Fruit fly (Drosophila melanogaster) whole organism, embryonic: Measurements from ENCODE around the gene Cngl.

ENCODE experiments used
- CG10565 ChIP-seq: fragments of 200-800 bp; sonication (Bioruptor generic); optimal IDR thresholded peaks from 3 replicates; lab custom pipeline; 2016; ENCODE audit warnings: missing biosample characterization, mild to moderate bottlenecking, missing genetic modification characterization
- CG11560 ChIP-seq: fragments of 200-800 bp; sonication (Bioruptor generic); IDR thresholded peaks from 3 replicates; pipeline ENCODE4 v1.3.6; 2022; ENCODE audit warnings: missing biosample characterization, missing genetic modification characterization
- CG11696 ChIP-seq: fragments of 200-800 bp; sonication (Bioruptor generic); IDR thresholded peaks from 2 replicates; pipeline ENCODE4 v1.3.6; 2022; ENCODE audit warnings: missing biosample characterization, missing genetic modification characterization
- CG12299 ChIP-seq: fragments of 200-800 bp; sonication (Bioruptor generic); optimal IDR thresholded peaks from 2 replicates; lab custom pipeline; 2018; ENCODE audit warnings: missing biosample characterization, mild to moderate bottlenecking, missing genetic modification characterization
- CG1233 ChIP-seq: fragments of 200-800 bp; sonication (Bioruptor generic); optimal IDR thresholded peaks from 4 replicates; lab custom pipeline; 2018; ENCODE audit warnings: missing biosample characterization, mild to moderate bottlenecking, missing genetic modification characterization
- CG12659 ChIP-seq: fragments of 200-800 bp; sonication (Bioruptor generic); optimal IDR thresholded peaks from 3 replicates; lab custom pipeline; 2017; ENCODE audit warnings: mild to moderate bottlenecking, missing biosample characterization, missing genetic modification reagents, missing genetic modification characterization
- CG14710 ChIP-seq: fragments of 200-800 bp; sonication (Bioruptor generic); optimal IDR thresholded peaks from 3 replicates; lab custom pipeline; 2019; ENCODE audit warnings: missing biosample characterization, mild to moderate bottlenecking, missing genetic modification characterization, moderate library complexity
- CG1529 ChIP-seq: fragments of 200-800 bp; sonication (Bioruptor generic); optimal IDR thresholded peaks from 3 replicates; lab custom pipeline; 2018; ENCODE audit warnings: missing biosample characterization, missing genetic modification characterization
- CG1603 ChIP-seq: fragments of 200-800 bp; sonication (Bioruptor generic); optimal IDR thresholded peaks from 2 replicates; lab custom pipeline; 2019; ENCODE audit warnings: missing biosample characterization, mild to moderate bottlenecking, missing genetic modification characterization, moderate library complexity
- CG16815 ChIP-seq: fragments of 200-800 bp; sonication (Bioruptor generic); optimal IDR thresholded peaks from 3 replicates; lab custom pipeline; 2017; ENCODE audit warnings: missing biosample characterization, mild to moderate bottlenecking, missing genetic modification characterization
- CG17186 ChIP-seq: fragments of 200-800 bp; sonication (Bioruptor generic); optimal IDR thresholded peaks from 3 replicates; lab custom pipeline; 2017; ENCODE audit warnings: missing biosample characterization, missing genetic modification reagents, missing genetic modification characterization
- CG1792 ChIP-seq: fragments of 200-800 bp; sonication (Bioruptor generic); optimal IDR thresholded peaks from 2 replicates; lab custom pipeline; 2016; ENCODE audit warnings: missing biosample characterization, missing genetic modification characterization
- CG18599 ChIP-seq: fragments of 200-800 bp; sonication (Bioruptor generic); optimal IDR thresholded peaks from 3 replicates; lab custom pipeline; 2017; ENCODE audit warnings: missing biosample characterization, missing genetic modification characterization, mild to moderate bottlenecking, moderate library complexity, missing genetic modification reagents
- CG2129 ChIP-seq: fragments of 200-800 bp; sonication (Bioruptor generic); IDR thresholded peaks from 2 replicates; pipeline ENCODE4 v1.3.6; 2022; ENCODE audit warnings: missing biosample characterization, missing genetic modification characterization; ENCODE audit not compliant: partially characterized antibody
- CG30403 ChIP-seq: fragments of 200-800 bp; sonication (Bioruptor generic); optimal IDR thresholded peaks from 3 replicates; lab custom pipeline; 2016; ENCODE audit warnings: missing biosample characterization, missing genetic modification characterization
- CG31441 ChIP-seq: fragments of 200-800 bp; sonication (Bioruptor generic); IDR thresholded peaks from 2 replicates; pipeline ENCODE4 v1.3.6; 2022; ENCODE audit warnings: missing biosample characterization, missing genetic modification characterization
- CG34224 ChIP-seq: fragments of 200-800 bp; sonication (Bioruptor generic); IDR thresholded peaks from 3 replicates; pipeline ENCODE4 v1.3.6; 2022; ENCODE audit warnings: missing biosample characterization, missing genetic modification characterization; ENCODE audit not compliant: partially characterized antibody
- CG6272 ChIP-seq: fragments of 200-800 bp; sonication (Bioruptor generic); IDR thresholded peaks from 2 replicates; pipeline ENCODE4 v1.3.6; 2022; ENCODE audit warnings: missing biosample characterization, missing genetic modification characterization
- CG6854 ChIP-seq: fragments of 200-800 bp; sonication (Bioruptor generic); optimal IDR thresholded peaks from 3 replicates; lab custom pipeline; 2017; ENCODE audit warnings: missing biosample characterization, mild to moderate bottlenecking, missing genetic modification characterization
- CG7786 ChIP-seq: fragments of 200-800 bp; sonication (Bioruptor generic); optimal IDR thresholded peaks from 2 replicates; lab custom pipeline; 2016; ENCODE audit warnings: missing biosample characterization, missing genetic modification characterization
- CoRest ChIP-seq: fragments of 200-800 bp; sonication (Bioruptor generic); optimal IDR thresholded peaks from 3 replicates; lab custom pipeline; 2018; ENCODE audit warnings: missing biosample characterization, mild to moderate bottlenecking, missing genetic modification characterization, moderate library complexity
- Drgx ChIP-seq: fragments of 200-800 bp; sonication (Bioruptor generic); IDR thresholded peaks from 2 replicates; pipeline ENCODE4 v1.3.6; 2022; ENCODE audit warnings: missing biosample characterization, missing genetic modification characterization
- Fer3 ChIP-seq: fragments of 200-800 bp; sonication (Bioruptor generic); optimal IDR thresholded peaks from 2 replicates; lab custom pipeline; 2018; ENCODE audit warnings: missing biosample characterization, mild to moderate bottlenecking, missing genetic modification characterization, moderate library complexity
- HHEX ChIP-seq: fragments of 200-800 bp; sonication (Bioruptor generic); optimal IDR thresholded peaks from 3 replicates; lab custom pipeline; 2017; ENCODE audit warnings: missing biosample characterization, mild to moderate bottlenecking, missing genetic modification characterization, missing genetic modification reagents
- HLH3B ChIP-seq: fragments of 200-800 bp; sonication (Bioruptor generic); IDR thresholded peaks from 2 replicates; pipeline ENCODE4 v1.3.6; 2022; ENCODE audit warnings: missing biosample characterization, missing genetic modification characterization
- HLH54F ChIP-seq: fragments of 200-800 bp; sonication (Bioruptor generic); optimal IDR thresholded peaks from 3 replicates; lab custom pipeline; 2016; ENCODE audit warnings: missing biosample characterization, missing genetic modification characterization
- Hr51 ChIP-seq, 2 experiments: fragments of 200-800 bp; sonication (Bioruptor generic); optimal IDR thresholded peaks; 2 replicates in 1 of 2; 3 replicates in 1 of 2; lab custom pipeline; 2016 to 2018; ENCODE audit warnings: missing biosample characterization in 2 of 2, missing genetic modification characterization in 2 of 2, mild to moderate bottlenecking in 1 of 2, moderate library complexity in 1 of 2
- Lpt ChIP-seq: fragments of >200 bp; optimal IDR thresholded peaks from 2 replicates; lab custom pipeline; 2018; ENCODE audit warnings: missing biosample characterization, missing genetic modification characterization
- Sry-δ ChIP-seq: fragments of 200-800 bp; sonication (Bioruptor generic); optimal IDR thresholded peaks from 2 replicates; lab custom pipeline; 2016; ENCODE audit warnings: missing biosample characterization, missing genetic modification characterization
- Xrp1 ChIP-seq: fragments of 200-800 bp; sonication (Bioruptor generic); IDR thresholded peaks from 2 replicates; pipeline ENCODE4 v1.3.6; 2022; ENCODE audit warnings: missing biosample characterization, missing genetic modification characterization
- al ChIP-seq: fragments of 200-800 bp; sonication (Bioruptor generic); IDR thresholded peaks from 2 replicates; pipeline ENCODE4 v1.3.6; 2022; ENCODE audit warnings: missing biosample characterization, missing genetic modification characterization
- aop ChIP-seq: fragments of 200-800 bp; sonication (Bioruptor generic); IDR thresholded peaks from 2 replicates; pipeline ENCODE4 v1.3.6; 2022; ENCODE audit warnings: missing biosample characterization, missing genetic modification characterization
- ara ChIP-seq: fragments of 200-800 bp; sonication (Bioruptor generic); IDR thresholded peaks from 2 replicates; pipeline ENCODE4 v1.3.6; 2022; ENCODE audit warnings: missing biosample characterization, missing genetic modification characterization
- br ChIP-seq: fragments of >200 bp; optimal IDR thresholded peaks from 2 replicates; lab custom pipeline; 2017
- caup ChIP-seq: fragments of 200-800 bp; sonication (Bioruptor generic); optimal IDR thresholded peaks from 3 replicates; lab custom pipeline; 2017; ENCODE audit warnings: missing biosample characterization, mild to moderate bottlenecking, missing genetic modification characterization, moderate library complexity; ENCODE audit not compliant: severe bottlenecking
- crc ChIP-seq: fragments of 200-800 bp; sonication (Bioruptor generic); optimal IDR thresholded peaks from 2 replicates; lab custom pipeline; 2016; ENCODE audit warnings: missing biosample characterization, missing genetic modification characterization
- dan ChIP-seq: fragments of 200-800 bp; sonication (Bioruptor generic); IDR thresholded peaks from 2 replicates; pipeline ENCODE4 v1.3.6; 2022; ENCODE audit warnings: missing biosample characterization, missing genetic modification characterization
- danr ChIP-seq: fragments of 200-800 bp; sonication (Bioruptor generic); IDR thresholded peaks from 2 replicates; pipeline ENCODE4 v1.3.6; 2022; ENCODE audit warnings: missing biosample characterization, missing genetic modification characterization
- dati ChIP-seq: fragments of 200-800 bp; sonication (Bioruptor generic); IDR thresholded peaks from 2 replicates; pipeline ENCODE4 v1.3.6; 2022; ENCODE audit warnings: missing biosample characterization, missing genetic modification characterization
- fd3F ChIP-seq: fragments of 200-800 bp; sonication (Bioruptor generic); optimal IDR thresholded peaks from 2 replicates; lab custom pipeline; 2018; ENCODE audit warnings: missing biosample characterization, mild to moderate bottlenecking, missing genetic modification characterization, moderate library complexity
- gce ChIP-seq: fragments of 200-800 bp; sonication (Bioruptor generic); IDR thresholded peaks from 3 replicates; pipeline ENCODE4 v1.3.6; 2022; ENCODE audit warnings: missing biosample characterization, missing genetic modification characterization
- inv ChIP-seq: fragments of 200-800 bp; sonication (Bioruptor generic); IDR thresholded peaks from 2 replicates; pipeline ENCODE4 v1.3.6; 2022; ENCODE audit warnings: missing biosample characterization, missing genetic modification characterization; ENCODE audit not compliant: partially characterized antibody
- jigr1 ChIP-seq: fragments of 200-800 bp; sonication (Bioruptor generic); IDR thresholded peaks from 3 replicates; pipeline ENCODE4 v1.3.6; 2022; ENCODE audit warnings: missing biosample characterization, missing genetic modification characterization
- kay ChIP-seq: fragments of 200-800 bp; sonication (Bioruptor generic); optimal IDR thresholded peaks from 2 replicates; lab custom pipeline; 2016; ENCODE audit warnings: missing biosample characterization, missing genetic modification characterization
- knrl ChIP-seq: fragments of 200-800 bp; sonication (Bioruptor generic); IDR thresholded peaks from 3 replicates; pipeline ENCODE4 v1.3.6; 2022; ENCODE audit warnings: missing biosample characterization, missing genetic modification characterization; ENCODE audit not compliant: partially characterized antibody
- lab ChIP-seq: fragments of 200-800 bp; sonication (Bioruptor generic); optimal IDR thresholded peaks from 3 replicates; lab custom pipeline; 2017; ENCODE audit warnings: missing biosample characterization, missing genetic modification characterization, mild to moderate bottlenecking, moderate library complexity, missing genetic modification reagents
- mirr ChIP-seq: fragments of 200-800 bp; sonication (Bioruptor generic); optimal IDR thresholded peaks from 3 replicates; lab custom pipeline; 2018; ENCODE audit warnings: missing biosample characterization, mild to moderate bottlenecking, missing genetic modification characterization
- oc ChIP-seq: fragments of 200-800 bp; sonication (Bioruptor generic); optimal IDR thresholded peaks from 2 replicates; lab custom pipeline; 2018; ENCODE audit warnings: missing biosample characterization, mild to moderate bottlenecking, missing genetic modification characterization, moderate library complexity
- tio ChIP-seq: fragments of 200-800 bp; sonication (Bioruptor generic); optimal IDR thresholded peaks from 2 replicates; lab custom pipeline; 2017; ENCODE audit warnings: missing biosample characterization, missing genetic modification characterization, inconsistent platforms
- tna ChIP-seq: fragments of 200-800 bp; sonication (Bioruptor generic); IDR thresholded peaks from 2 replicates; pipeline ENCODE4 v1.3.6; 2022; ENCODE audit warnings: missing biosample characterization, missing genetic modification characterization; ENCODE audit not compliant: partially characterized antibody
- trh ChIP-seq: fragments of 200-800 bp; sonication (Bioruptor generic); optimal IDR thresholded peaks from 2 replicates; lab custom pipeline; 2016; ENCODE audit warnings: missing biosample characterization, missing genetic modification characterization
- zfh1 ChIP-seq: fragments of 200-800 bp; sonication (Bioruptor generic); IDR thresholded peaks from 3 replicates; pipeline ENCODE4 v1.3.6; 2022; ENCODE audit warnings: missing biosample characterization, missing genetic modification characterization

Gene Cngl

DNA sequence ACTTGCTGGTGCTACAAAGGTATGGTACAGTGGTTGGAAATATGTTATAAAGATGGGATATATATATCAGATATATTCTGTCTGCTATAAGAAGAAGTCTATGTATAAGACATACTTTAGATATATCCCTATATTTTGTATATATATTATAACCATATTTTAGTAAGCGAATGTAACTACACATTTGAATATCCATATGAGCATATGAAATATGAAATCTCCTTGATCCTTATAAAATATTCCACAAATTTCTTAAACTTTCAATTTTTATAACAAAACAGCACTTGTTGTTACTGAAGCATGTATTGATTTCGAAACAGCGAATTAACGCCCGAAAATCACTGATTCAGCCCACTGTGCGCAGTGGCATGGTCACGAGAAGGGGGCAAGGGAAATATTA lies 76.6 kb downstream of the Cngl start (continued):
- no peak for TF ChIP-seq CG11560
- no peak for TF ChIP-seq fd3F (GFP tag; lab: Kevin White, UChicago)
- TF ChIP-seq CG1529 (GFP tag; lab: Kevin White, UChicago), result no peak
- TF ChIP-seq Drgx (GFP tag; lab: Robert Waterston, UW), result no peak
- no peak for TF ChIP-seq CG12299 (tag; lab: Kevin White, UChicago)
- TF ChIP-seq CG18599 (GFP tag; lab: Kevin White, UChicago), result peak; percentile 24
- TF ChIP-seq Lpt (GFP tag; lab: Kevin White, UChicago), result no peak
- TF ChIP-seq al (GFP tag; lab: Robert Waterston, UW), result no peak
- TF ChIP-seq HLH54F (GFP tag; lab: Kevin White, UChicago), result no peak
- peak; percentile 21 for TF ChIP-seq CG30403 (GFP tag; lab: Kevin White, UChicago)
- TF ChIP-seq kay, result no peak
- TF ChIP-seq CG2129 (GFP tag; lab: Robert Waterston, UW), result no peak
- TF ChIP-seq zfh1 (GFP tag; lab: Robert Waterston, UW), result no peak
- TF ChIP-seq trh (GFP tag; lab: Kevin White, UChicago), result no peak
- no peak for TF ChIP-seq br (lab: Kevin White, UChicago)
- TF ChIP-seq CG1233 (GFP tag; lab: Kevin White, UChicago), result no peak
- TF ChIP-seq CG31441 (GFP tag; lab: Robert Waterston, UW), result 0 out of 2 replicates have a peak, but pooled peaks have one; percentile 8
- no peak for TF ChIP-seq dati (GFP tag; lab: Robert Waterston, UW)
- TF ChIP-seq CG12659 (GFP tag; lab: Kevin White, UChicago), result peak; percentile 6
- no peak for TF ChIP-seq CG16815 (GFP tag; lab: Kevin White, UChicago)
- no peak for TF ChIP-seq oc (tag; lab: Kevin White, UChicago)
- no peak for TF ChIP-seq CG10565
- TF ChIP-seq tio (GFP tag; lab: Kevin White, UChicago), result no peak
- no peak for TF ChIP-seq CG1792 (GFP tag; lab: Kevin White, UChicago)
- no peak for TF ChIP-seq knrl
- TF ChIP-seq caup (GFP tag; lab: Kevin White, UChicago), result no peak
- TF ChIP-seq HLH3B (GFP tag; lab: Robert Waterston, UW), result no peak
- TF ChIP-seq CG1603 (tag; lab: Kevin White, UChicago), result peak; percentile 6
- TF ChIP-seq CG34224 (GFP tag; lab: Robert Waterston, UW), result no peak
- TF ChIP-seq CoRest (tag; lab: Kevin White, UChicago), result peak; percentile 45
- TF ChIP-seq Sry-δ (GFP tag; lab: Kevin White, UChicago), result no peak
- peak; percentile 41 for TF ChIP-seq CG14710 (tag; lab: Kevin White, UChicago)
- TF ChIP-seq danr (GFP tag; lab: Robert Waterston, UW), result no peak
- no peak for TF ChIP-seq Fer3 (tag; lab: Kevin White, UChicago)
- TF ChIP-seq tna (GFP tag; lab: Robert Waterston, UW), result no peak
- TF ChIP-seq dan (GFP tag; lab: Robert Waterston, UW), result no peak
- TF ChIP-seq crc (GFP tag; lab: Kevin White, UChicago), result no peak
- TF ChIP-seq lab (GFP tag; lab: Kevin White, UChicago), result no peak
- TF ChIP-seq CG11696, result no peak
- TF ChIP-seq aop (GFP tag; lab: Robert Waterston, UW), result no peak
- TF ChIP-seq ara (GFP tag; lab: Robert Waterston, UW), result no peak
- peak in 1 of 2 experiments; percentile 25 for TF ChIP-seq Hr51 (GFP tag; optimal IDR thresholded peaks at IDR 0.05; lab: Kevin White, UChicago)
- TF ChIP-seq inv (GFP tag; lab: Robert Waterston, UW), result no peak
- no peak for TF ChIP-seq Xrp1 (GFP tag; lab: Robert Waterston, UW)
- no peak for TF ChIP-seq jigr1 (GFP tag; lab: Robert Waterston, UW)
- no peak for TF ChIP-seq CG17186 (GFP tag; lab: Kevin White, UChicago)
- no peak for TF ChIP-seq mirr (GFP tag; lab: Kevin White, UChicago)
- TF ChIP-seq CG6854 (GFP tag; lab: Kevin White, UChicago), result no peak
- TF ChIP-seq CG7786 (GFP tag; lab: Kevin White, UChicago), result no peak
- no peak for TF ChIP-seq HHEX (GFP tag; lab: Kevin White, UChicago)
- TF ChIP-seq gce (GFP tag; lab: Robert Waterston, UW), result no peak
- no peak for TF ChIP-seq CG6272
